Fruit fly (Drosophila melanogaster): Measurements from ENCODE around the gene dbe.
A peak's percentile ranks its signal among the peaks of the same experiment; 100 is the strongest.

dm6 chr2L:841708-842107 is 27.9 kb downstream of the dbe start:
- TF ChIP-seq CG6163 (GFP tag; IDR thresholded peaks at IDR 0.05) (peak; percentile 98), CG7368 (GFP tag; optimal IDR thresholded peaks at IDR 0.05) (peak; percentile 95), cyc (GFP tag; optimal IDR thresholded peaks at IDR 0.05) (peak; percentile 96)
